Worm (Caenorhabditis elegans) whole organism, young adult: Measurements from ENCODE around the gene F54H5.5.

Experiments
- T26A5.8 ChIP-seq: sonication (generic microtip); optimal IDR thresholded peaks from 2 replicates; lab custom pipeline; 2016; ENCODE audit warnings: missing genetic modification characterization, missing compliant biosample characterization
- ceh-79 ChIP-seq: sonication (generic microtip); optimal IDR thresholded peaks from 2 replicates; lab custom pipeline; 2017; ENCODE audit warnings: mild to moderate bottlenecking, missing genetic modification characterization, missing compliant biosample characterization
- ceh-91 ChIP-seq: fragments of 200-800 bp; sonication (Bioruptor generic); IDR thresholded peaks from 2 replicates; pipeline ENCODE4 v1.3.6; 2022; ENCODE audit warnings: missing genetic modification reagents, missing genetic modification characterization, missing compliant biosample characterization
- chd-7 ChIP-seq: sonication (generic microtip); optimal IDR thresholded peaks from 2 replicates; lab custom pipeline; 2016; ENCODE audit warnings: mild to moderate bottlenecking, missing genetic modification characterization, moderate library complexity, missing compliant biosample characterization
- dpff-1 ChIP-seq: sonication (generic microtip); optimal IDR thresholded peaks from 2 replicates; lab custom pipeline; 2017; ENCODE audit warnings: mild to moderate bottlenecking, missing genetic modification characterization, missing compliant biosample characterization
- hsf-1 ChIP-seq: fragments of 200-800 bp; sonication (Bioruptor generic); IDR thresholded peaks from 2 replicates; pipeline ENCODE4 v1.3.6; 2022; ENCODE audit warnings: missing genetic modification reagents, missing genetic modification characterization, missing compliant biosample characterization
- nhr-90 ChIP-seq: sonication (generic microtip); optimal IDR thresholded peaks from 2 replicates; lab custom pipeline; 2016; ENCODE audit warnings: missing genotype, mild to moderate bottlenecking, missing genetic modification characterization, missing compliant biosample characterization
- snpc-4 ChIP-seq, 5 experiments: fragments of 150-350 bp in 1 of 5; sonication (generic microtip) in 4 of 5; optimal IDR thresholded peaks; 2 replicates each; lab custom pipeline; 2014 to 2018; ENCODE audit warnings: missing genetic modification characterization in 5 of 5, missing biosample characterization in 3 of 5, antibody characterized with exemption in 2 of 5, mild to moderate bottlenecking in 2 of 5, missing compliant biosample characterization in 2 of 5, missing genotype in 2 of 5, moderate library complexity in 2 of 5, missing genetic modification reagents in 1 of 5
- unc-62 ChIP-seq: fragments of 150-350 bp; optimal IDR thresholded peaks from 2 replicates; lab custom pipeline; 2014; ENCODE audit warnings: missing biosample characterization, missing genetic modification reagents, missing genetic modification characterization

DNA sequence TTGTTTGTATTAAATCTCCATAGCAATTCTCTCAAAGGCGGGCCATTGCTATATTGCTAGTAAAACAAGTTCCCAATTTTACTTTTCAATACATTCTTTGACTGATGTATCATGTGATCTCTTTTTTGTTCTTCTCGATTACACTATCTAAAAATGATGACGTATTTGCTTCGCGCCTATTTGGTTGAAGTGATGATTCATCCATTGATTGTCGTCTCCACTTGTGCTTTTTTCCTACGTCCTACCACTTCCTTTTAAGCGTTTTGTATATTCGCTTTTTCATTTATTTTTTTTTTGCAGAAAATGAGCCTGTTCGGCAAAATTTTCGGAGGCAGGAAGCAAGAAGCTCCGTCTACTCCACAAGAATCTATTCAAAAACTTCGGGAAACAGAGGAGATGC lies 37.7 kb downstream of the F54H5.5 start, which contains the start of gene vps-32.1:
- no peak for TF ChIP-seq hsf-1 (GFP tag; lab: Robert Waterston, UW)
- no peak for TF ChIP-seq chd-7 (tag; lab: Kevin White, UChicago)
- TF ChIP-seq nhr-90 = no peak
- no peak for TF ChIP-seq ceh-79 (tag; lab: Kevin White, UChicago)
- TF ChIP-seq T26A5.8 = no peak
- TF ChIP-seq snpc-4 (GFP tag; optimal IDR thresholded peaks at IDR 0.05; lab: Kevin White, UChicago) = no peak
- TF ChIP-seq snpc-4 (tag; optimal IDR thresholded peaks at IDR 0.05; lab: Kevin White, UChicago) = no peak
- no peak for TF ChIP-seq ceh-91
- TF ChIP-seq dpff-1 (tag; lab: Kevin White, UChicago) = no peak
- TF ChIP-seq unc-62 (GFP tag; lab: Kevin White, UChicago) = no peak
